Worm (Caenorhabditis elegans): ENCODE measurements around the gene mans-3.

The mans-3 gene

DNA sequence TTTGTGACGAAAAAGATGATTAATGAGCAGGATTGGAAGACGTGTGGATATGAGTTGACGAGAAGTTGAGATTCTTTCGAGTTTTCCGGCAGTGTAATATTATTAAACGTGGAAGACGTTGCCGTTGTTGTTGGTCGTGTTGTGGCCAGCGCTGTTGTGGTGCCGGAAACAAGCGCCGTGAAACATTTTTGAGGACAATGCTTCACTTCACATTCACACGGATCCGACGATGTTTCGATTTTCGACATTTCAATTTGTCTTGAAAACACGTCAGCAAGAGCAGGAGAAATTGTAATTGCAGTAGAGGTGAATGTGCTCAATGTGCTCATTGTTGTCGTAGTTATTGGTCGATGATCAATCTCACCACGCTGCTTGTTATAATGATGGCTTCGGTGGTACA, 3.6 kb downstream of the mans-3 start:
- TF ChIP-seq Y105C5A.15 (GFP tag; IDR thresholded peaks at IDR 0.05) (no peak), unc-62 (GFP tag; optimal IDR thresholded peaks at IDR 0.05 in 1 of 2) (peak in 1 of 2 experiments; percentile 77), unc-62 (tag; optimal IDR thresholded peaks at IDR 0.05) (no peak)

DNA sequence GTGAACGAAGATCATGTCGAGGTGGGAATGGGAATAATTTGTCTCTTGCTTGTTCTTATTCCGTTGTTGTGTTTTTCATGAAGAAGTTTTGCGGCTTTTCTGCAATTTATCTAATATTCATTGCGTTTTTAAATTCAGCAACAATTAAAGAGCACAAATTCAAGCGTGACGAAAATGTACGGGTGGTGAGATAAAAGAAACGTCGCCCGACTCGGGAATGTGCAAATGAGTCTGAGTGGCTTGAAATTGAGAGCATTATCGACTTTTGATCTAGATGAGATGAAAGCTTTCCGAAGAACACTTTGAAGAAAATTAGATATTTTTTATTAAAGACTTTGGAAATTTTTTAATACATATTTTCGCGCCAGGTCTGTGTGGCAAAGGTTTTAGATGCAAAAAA, 5.9 kb downstream of the mans-3 start, which contains the start of gene T03G11.10:
Gene T03G11.10 (minus strand): TSS at position 101 of the 400 bp plus-strand sequence.
- TF ChIP-seq Y48G9A.11 (GFP tag; IDR thresholded peaks at IDR 0.05), result no peak

- TF ChIP-seq unc-62 (GFP tag; optimal IDR thresholded peaks at IDR 0.05 in 1 of 2) (peak in 1 of 2 experiments; percentile 54), unc-62 (tag; optimal IDR thresholded peaks at IDR 0.05) (no peak), daf-19 (GFP tag; conservative IDR thresholded peaks at IDR 0.05) (0 out of 2 replicates have a peak, but pooled peaks have one; percentile 19), attf-4 (tag; optimal IDR thresholded peaks at IDR 0.05) (no peak)
Measured at ce11 chrX:5174256-5174655, 9.1 kb downstream of the mans-3 start, which contains the start of gene zchc-1A. zchc-1A (plus strand) TSS chrX:5174369.

DNA sequence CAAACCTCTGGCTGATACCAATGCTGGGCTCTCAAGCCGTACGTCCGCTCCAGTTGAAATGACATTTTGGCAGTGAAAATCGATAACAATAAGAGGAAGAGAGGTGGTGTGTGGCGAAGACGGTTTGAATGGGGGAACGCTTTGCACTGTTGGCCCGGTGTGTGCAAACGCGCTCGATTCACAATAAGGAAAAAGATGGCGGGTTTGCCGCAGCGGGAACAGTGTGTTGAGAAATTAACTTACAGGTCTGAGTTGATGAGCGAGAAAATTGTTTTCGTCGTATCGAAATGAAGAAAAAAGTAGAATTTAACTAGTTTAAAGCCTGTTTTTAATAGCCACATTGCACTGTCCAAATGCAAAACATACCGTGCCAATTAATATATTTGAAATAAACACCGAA, 13.9 kb downstream of the mans-3 start, which contains the start of gene metl-9:
Gene metl-9 (minus strand): TSS at position 101 of the 400 bp plus-strand sequence.
- TF ChIP-seq aha-1 (tag) (peak; percentile 73), ctbp-1 (GFP tag; IDR thresholded peaks at IDR 0.05) (no peak)

DNA sequence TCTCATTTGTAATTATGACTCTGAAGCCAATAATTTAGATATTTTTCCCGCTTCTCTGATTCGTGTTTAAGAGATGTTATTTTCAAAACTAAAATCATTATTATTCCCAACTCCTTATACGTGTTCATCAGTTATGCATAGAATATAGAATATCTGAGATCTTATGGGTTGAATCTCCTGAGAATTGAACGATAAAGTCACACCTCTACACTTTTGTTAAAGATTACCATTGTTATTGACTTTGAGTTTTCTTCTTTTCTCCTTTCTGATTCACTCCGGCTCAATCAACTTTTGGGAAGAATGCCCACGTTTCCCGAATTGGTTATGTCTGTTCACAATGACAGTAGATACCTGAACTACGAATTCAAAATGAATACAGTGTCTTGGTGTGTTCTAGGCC, 14.7 kb downstream of the mans-3 start, which contains the start of gene sru-48:
Gene sru-48 (plus strand): TSS at position 301 of the 400 bp plus-strand sequence.
- TF ChIP-seq aha-1 (tag), result peak; percentile 17
- TF ChIP-seq lim-7 (GFP tag; IDR thresholded peaks at IDR 0.05), result no peak

- TF ChIP-seq unc-62 (GFP tag; optimal IDR thresholded peaks at IDR 0.05 in 1 of 2) (peak in 1 of 2 experiments; percentile 22), unc-62 (tag; optimal IDR thresholded peaks at IDR 0.05) (no peak), set-16 (GFP tag; IDR thresholded peaks at IDR 0.05) (no peak), cey-2 (tag; optimal IDR thresholded peaks at IDR 0.05; ENCODE audit: borderline replicate concordance, insufficient read depth) (no peak)
Measured at ce11 chrX:5183931-5184330, 18.7 kb downstream of the mans-3 start, which contains the start of gene T03G11.9. T03G11.9 (plus strand) TSS chrX:5184231.

DNA sequence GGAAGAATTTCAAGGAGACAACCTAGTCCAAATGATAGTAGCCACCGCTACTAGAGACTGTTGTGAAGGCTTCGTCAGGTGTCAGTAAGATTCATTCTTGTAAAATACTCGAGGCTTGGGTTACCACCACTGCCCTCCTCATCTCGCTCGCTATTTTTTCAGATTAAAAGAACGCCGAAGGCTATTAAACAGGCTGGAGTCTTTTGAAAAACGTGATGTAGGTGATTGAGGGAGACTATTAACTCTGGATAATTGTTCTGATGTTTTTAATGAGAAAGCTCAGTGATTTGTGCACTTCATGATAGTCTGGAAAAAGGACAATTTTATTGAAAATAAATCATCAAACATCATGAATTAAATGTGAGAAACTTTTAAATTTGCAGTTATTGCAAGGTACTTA, 23.8 kb downstream of the mans-3 start, which contains the start of gene zig-6:
Gene zig-6 (minus strand): TSS at position 101 of the 400 bp plus-strand sequence.
- TF ChIP-seq jun-1 (tag; optimal IDR thresholded peaks at IDR 0.05) (no peak), lin-38 (GFP tag; IDR thresholded peaks at IDR 0.05) (no peak), mes-2 (tag; optimal IDR thresholded peaks at IDR 0.05; ENCODE audit: poor library complexity, severe bottlenecking) (no peak), ama-1 (optimal IDR thresholded peaks at IDR 0.05) (no peak), daf-12 (tag; optimal IDR thresholded peaks at IDR 0.05) (no peak), F37D6.2 (tag; optimal IDR thresholded peaks at IDR 0.05) (no peak)

ce11 chrX:5190061-5190460, 24.9 kb downstream of the mans-3 start:
- TF ChIP-seq aha-1 (tag) (peak; percentile 97), dmd-6 (GFP tag; IDR thresholded peaks at IDR 0.05) (no peak)

ce11 chrX:5193402-5193801, 28.2 kb downstream of the mans-3 start:
- TF ChIP-seq T20F7.1 (GFP tag; optimal IDR thresholded peaks at IDR 0.05) (no peak), unc-62 (GFP tag; optimal IDR thresholded peaks at IDR 0.05 in 1 of 2) (peak in 1 of 2 experiments; percentile 11), unc-62 (tag; optimal IDR thresholded peaks at IDR 0.05) (no peak)

- TF ChIP-seq hlh-11 (tag; optimal IDR thresholded peaks at IDR 0.05) (peak; percentile 47), hif-1 (tag; optimal IDR thresholded peaks at IDR 0.05) (no peak), aha-1 (tag) (peak; percentile 74), tra-1 (GFP tag; IDR thresholded peaks at IDR 0.05) (0 out of 2 replicates have a peak, but pooled peaks have one; percentile 6), fos-1 (tag; optimal IDR thresholded peaks at IDR 0.05) (no peak), D1046.2 (GFP tag; IDR thresholded peaks at IDR 0.05) (no peak), nhr-42 (GFP tag; IDR thresholded peaks at IDR 0.05) (no peak)
Measured at ce11 chrX:5195462-5196160, 30.4 kb downstream of the mans-3 start, which contains the start of gene pqn-62. pqn-62 (plus strand) TSS chrX:5196110.

Data from whole organism, L4 larva.